Fruit fly (Drosophila melanogaster) whole organism, embryonic: Measurements from ENCODE around the gene mus302.
A peak's percentile ranks its signal among the peaks of the same experiment; 100 is the strongest.

Experiments
- CG10321 ChIP-seq: fragments of 200-800 bp; sonication (Bioruptor generic); IDR thresholded peaks from 2 replicates; pipeline ENCODE4 v1.3.6; 2022; ENCODE audit warnings: missing biosample characterization, missing genetic modification characterization
- CG10366 ChIP-seq: fragments of 200-800 bp; sonication (Bioruptor generic); IDR thresholded peaks from 2 replicates; pipeline ENCODE4 v1.3.6; 2022; ENCODE audit warnings: missing biosample characterization, missing genetic modification characterization
- CG10979 ChIP-seq: fragments of 200-800 bp; sonication (Bioruptor generic); optimal IDR thresholded peaks from 2 replicates; lab custom pipeline; 2018; ENCODE audit warnings: missing biosample characterization, mild to moderate bottlenecking, missing genetic modification characterization, moderate library complexity
- CG11504 ChIP-seq: fragments of 200-800 bp; sonication (Bioruptor generic); optimal IDR thresholded peaks from 3 replicates; lab custom pipeline; 2019; ENCODE audit warnings: missing biosample characterization, mild to moderate bottlenecking, missing genetic modification characterization, moderate library complexity
- CG11560 ChIP-seq: fragments of 200-800 bp; sonication (Bioruptor generic); IDR thresholded peaks from 3 replicates; pipeline ENCODE4 v1.3.6; 2022; ENCODE audit warnings: missing biosample characterization, missing genetic modification characterization
- CG12104 ChIP-seq: fragments of 200-800 bp; sonication (Bioruptor generic); optimal IDR thresholded peaks from 3 replicates; lab custom pipeline; 2016; ENCODE audit warnings: missing biosample characterization, missing genetic modification characterization
- CG12659 ChIP-seq: fragments of 200-800 bp; sonication (Bioruptor generic); optimal IDR thresholded peaks from 3 replicates; lab custom pipeline; 2017; ENCODE audit warnings: mild to moderate bottlenecking, missing biosample characterization, missing genetic modification reagents, missing genetic modification characterization
- CG12769 ChIP-seq: fragments of 200-800 bp; sonication (Bioruptor generic); optimal IDR thresholded peaks from 2 replicates; lab custom pipeline; 2019; ENCODE audit warnings: missing biosample characterization, mild to moderate bottlenecking, missing genetic modification characterization, moderate library complexity
- CG13894 ChIP-seq: fragments of 200-800 bp; sonication (Bioruptor generic); optimal IDR thresholded peaks from 3 replicates; lab custom pipeline; 2018; ENCODE audit warnings: missing biosample characterization, mild to moderate bottlenecking, missing genetic modification characterization, moderate library complexity
- CG14050 ChIP-seq: fragments of 200-800 bp; sonication (Bioruptor generic); IDR thresholded peaks from 3 replicates; pipeline ENCODE4 v1.3.6; 2022; ENCODE audit warnings: missing biosample characterization, missing genetic modification characterization
- CG14860 ChIP-seq: fragments of 200-800 bp; sonication (Bioruptor generic); IDR thresholded peaks from 3 replicates; pipeline ENCODE4 v1.3.6; 2022; ENCODE audit warnings: missing biosample characterization, missing genetic modification characterization; ENCODE audit not compliant: partially characterized antibody
- CG17568 ChIP-seq: fragments of 200-800 bp; sonication (Bioruptor generic); optimal IDR thresholded peaks from 2 replicates; lab custom pipeline; 2018; ENCODE audit warnings: missing biosample characterization, mild to moderate bottlenecking, missing genetic modification characterization, moderate library complexity
- CG2202 ChIP-seq: fragments of 200-800 bp; sonication (Bioruptor generic); optimal IDR thresholded peaks from 2 replicates; lab custom pipeline; 2018; ENCODE audit warnings: missing biosample characterization, mild to moderate bottlenecking, missing genetic modification characterization
- CG3065 ChIP-seq: fragments of 200-800 bp; sonication (Bioruptor generic); optimal IDR thresholded peaks from 2 replicates; lab custom pipeline; 2016; ENCODE audit warnings: missing biosample characterization, missing genetic modification characterization
- CG3407 ChIP-seq: fragments of 200-800 bp; sonication (Bioruptor generic); optimal IDR thresholded peaks from 2 replicates; lab custom pipeline; 2018; ENCODE audit warnings: missing biosample characterization, mild to moderate bottlenecking, missing genetic modification characterization
- CG42726 ChIP-seq: fragments of 200-800 bp; sonication (Bioruptor generic); IDR thresholded peaks from 2 replicates; pipeline ENCODE4 v1.3.6; 2022; ENCODE audit warnings: missing biosample characterization, missing genetic modification characterization; ENCODE audit not compliant: partially characterized antibody
- CG6689 ChIP-seq: fragments of 200-800 bp; sonication (Bioruptor generic); IDR thresholded peaks from 2 replicates; pipeline ENCODE4 v1.3.6; 2022; ENCODE audit warnings: missing biosample characterization, missing genetic modification characterization
- CG7839 ChIP-seq: fragments of 200-800 bp; sonication (Bioruptor generic); optimal IDR thresholded peaks from 3 replicates; lab custom pipeline; 2018; ENCODE audit warnings: missing biosample characterization, mild to moderate bottlenecking, missing genetic modification characterization, moderate library complexity
- CG8924 ChIP-seq: fragments of 200-800 bp; optimal IDR thresholded peaks from 3 replicates; lab custom pipeline; 2019; ENCODE audit warnings: missing biosample characterization, mild to moderate bottlenecking, missing genetic modification characterization, moderate library complexity
- CG9797 ChIP-seq: fragments of 200-800 bp; sonication (Bioruptor generic); optimal IDR thresholded peaks from 3 replicates; lab custom pipeline; 2018; ENCODE audit warnings: missing biosample characterization, mild to moderate bottlenecking, missing genetic modification characterization
- CTCF ChIP-seq: fragments of 200-800 bp; sonication (Bioruptor generic); optimal IDR thresholded peaks from 2 replicates; lab custom pipeline; 2017; ENCODE audit warnings: missing biosample characterization, mild to moderate bottlenecking, missing genetic modification characterization, moderate library complexity
- D ChIP-seq, 2 experiments: fragments of 200-800 bp in 1 of 2; fragments of >200 bp in 1 of 2; sonication (Bioruptor generic) in 1 of 2; optimal IDR thresholded peaks; 2 replicates in 1 of 2; 3 replicates in 1 of 2; lab custom pipeline; 2017; ENCODE audit warnings: mild to moderate bottlenecking in 1 of 2, missing biosample characterization in 1 of 2, missing genetic modification characterization in 1 of 2, missing genetic modification reagents in 1 of 2
- Drgx ChIP-seq: fragments of 200-800 bp; sonication (Bioruptor generic); IDR thresholded peaks from 2 replicates; pipeline ENCODE4 v1.3.6; 2022; ENCODE audit warnings: missing biosample characterization, missing genetic modification characterization
- Fer3 ChIP-seq: fragments of 200-800 bp; sonication (Bioruptor generic); optimal IDR thresholded peaks from 2 replicates; lab custom pipeline; 2018; ENCODE audit warnings: missing biosample characterization, mild to moderate bottlenecking, missing genetic modification characterization, moderate library complexity
- HmgD ChIP-seq: fragments of 200-800 bp; sonication (Bioruptor generic); optimal IDR thresholded peaks from 3 replicates; lab custom pipeline; 2016; ENCODE audit warnings: missing biosample characterization, missing genetic modification characterization
- HmgZ ChIP-seq: fragments of 200-800 bp; sonication (Bioruptor generic); optimal IDR thresholded peaks from 2 replicates; lab custom pipeline; 2018; ENCODE audit warnings: missing biosample characterization, mild to moderate bottlenecking, missing genetic modification characterization
- Hr51 ChIP-seq, 2 experiments: fragments of 200-800 bp; sonication (Bioruptor generic); optimal IDR thresholded peaks; 2 replicates in 1 of 2; 3 replicates in 1 of 2; lab custom pipeline; 2016 to 2018; ENCODE audit warnings: missing biosample characterization in 2 of 2, missing genetic modification characterization in 2 of 2, mild to moderate bottlenecking in 1 of 2, moderate library complexity in 1 of 2
- Hsf ChIP-seq: fragments of 200-800 bp; sonication (Bioruptor generic); optimal IDR thresholded peaks from 3 replicates; lab custom pipeline; 2016; ENCODE audit warnings: missing biosample characterization, missing genetic modification characterization
- Lhr ChIP-seq: fragments of 200-800 bp; sonication (Bioruptor generic); optimal IDR thresholded peaks from 3 replicates; lab custom pipeline; 2017; ENCODE audit warnings: mild to moderate bottlenecking, missing biosample characterization, missing genetic modification reagents, missing genetic modification characterization
- Lpt ChIP-seq: fragments of >200 bp; optimal IDR thresholded peaks from 2 replicates; lab custom pipeline; 2018; ENCODE audit warnings: missing biosample characterization, missing genetic modification characterization
- NC2β ChIP-seq: fragments of 200-800 bp; sonication (Bioruptor generic); optimal IDR thresholded peaks from 2 replicates; lab custom pipeline; 2016; ENCODE audit warnings: missing biosample characterization, missing genetic modification characterization
- NfI ChIP-seq: fragments of 200-800 bp; sonication (Bioruptor generic); optimal IDR thresholded peaks from 3 replicates; lab custom pipeline; 2018; ENCODE audit warnings: missing biosample characterization, mild to moderate bottlenecking, missing genetic modification characterization, moderate library complexity
- Pdp1 ChIP-seq, 2 experiments: fragments of 200-800 bp; sonication (Bioruptor generic); optimal IDR thresholded peaks; 3 replicates each; lab custom pipeline; 2016; ENCODE audit warnings: missing biosample characterization in 2 of 2, missing genetic modification characterization in 2 of 2, mild to moderate bottlenecking in 1 of 2, moderate library complexity in 1 of 2
- Rx ChIP-seq: fragments of 200-800 bp; sonication (Bioruptor generic); IDR thresholded peaks from 2 replicates; pipeline ENCODE4 v1.3.6; 2022; ENCODE audit warnings: missing biosample characterization, missing genetic modification characterization
- Ssrp ChIP-seq: fragments of 200-800 bp; sonication (Bioruptor generic); optimal IDR thresholded peaks from 2 replicates; lab custom pipeline; 2018; ENCODE audit warnings: missing biosample characterization, mild to moderate bottlenecking, missing genetic modification characterization, moderate library complexity
- Xrp1 ChIP-seq: fragments of 200-800 bp; sonication (Bioruptor generic); IDR thresholded peaks from 2 replicates; pipeline ENCODE4 v1.3.6; 2022; ENCODE audit warnings: missing biosample characterization, missing genetic modification characterization
- ab ChIP-seq: fragments of 200-800 bp; sonication (Bioruptor generic); optimal IDR thresholded peaks from 2 replicates; lab custom pipeline; 2016; ENCODE audit warnings: missing biosample characterization, missing genetic modification characterization
- ash1 ChIP-seq: fragments of 200-800 bp; sonication (Bioruptor generic); optimal IDR thresholded peaks from 2 replicates; lab custom pipeline; 2018; ENCODE audit warnings: missing biosample characterization, mild to moderate bottlenecking, missing genetic modification characterization
- crp ChIP-seq, 2 experiments: fragments of 200-800 bp; sonication (Bioruptor generic); optimal IDR thresholded peaks; 2 replicates in 1 of 2; 3 replicates in 1 of 2; lab custom pipeline; 2017; ENCODE audit warnings: missing biosample characterization in 2 of 2, missing genetic modification characterization in 2 of 2, mild to moderate bottlenecking in 1 of 2, moderate library complexity in 1 of 2
- grau ChIP-seq: fragments of 200-800 bp; optimal IDR thresholded peaks from 3 replicates; lab custom pipeline; 2019; ENCODE audit warnings: missing biosample characterization, mild to moderate bottlenecking, missing genetic modification characterization, moderate library complexity
- lilli ChIP-seq: fragments of 200-800 bp; sonication (Bioruptor generic); optimal IDR thresholded peaks from 3 replicates; lab custom pipeline; 2016; ENCODE audit warnings: missing biosample characterization, missing genetic modification characterization
- nerfin-1 ChIP-seq: fragments of 200-800 bp; sonication (Bioruptor generic); optimal IDR thresholded peaks from 3 replicates; lab custom pipeline; 2019; ENCODE audit warnings: missing biosample characterization, mild to moderate bottlenecking, missing genetic modification characterization, moderate library complexity
- pb ChIP-seq: fragments of 200-800 bp; sonication (Bioruptor generic); optimal IDR thresholded peaks from 3 replicates; lab custom pipeline; 2016; ENCODE audit warnings: missing biosample characterization, missing genetic modification characterization
- pfk ChIP-seq: fragments of 200-800 bp; sonication (Bioruptor generic); optimal IDR thresholded peaks from 2 replicates; lab custom pipeline; 2018; ENCODE audit warnings: missing biosample characterization, mild to moderate bottlenecking, missing genetic modification characterization, moderate library complexity
- pho ChIP-seq: fragments of 200-800 bp; sonication (Bioruptor generic); optimal IDR thresholded peaks from 2 replicates; lab custom pipeline; 2016; ENCODE audit warnings: missing biosample characterization, missing genetic modification characterization
- pnt ChIP-seq: fragments of 200-800 bp; sonication (Bioruptor generic); optimal IDR thresholded peaks from 3 replicates; lab custom pipeline; 2016; ENCODE audit warnings: missing biosample characterization, missing genetic modification characterization
- salm ChIP-seq: fragments of 200-800 bp; sonication (Bioruptor generic); optimal IDR thresholded peaks from 2 replicates; lab custom pipeline; 2018; ENCODE audit warnings: missing biosample characterization, mild to moderate bottlenecking, missing genetic modification characterization
- sens ChIP-seq: fragments of 200-800 bp; sonication (Bioruptor generic); peaks from one replicate; lab custom pipeline; 2016; ENCODE audit warnings: missing biosample characterization, missing genetic modification characterization
- stwl ChIP-seq: fragments of 200-800 bp; sonication (Bioruptor generic); optimal IDR thresholded peaks from 3 replicates; lab custom pipeline; 2018; ENCODE audit warnings: missing biosample characterization, mild to moderate bottlenecking, missing genetic modification characterization, moderate library complexity
- zen2 ChIP-seq: fragments of 200-800 bp; sonication (Bioruptor generic); IDR thresholded peaks from 3 replicates; pipeline ENCODE4 v1.3.6; 2022; ENCODE audit warnings: missing biosample characterization, missing genetic modification characterization; ENCODE audit not compliant: partially characterized antibody

mus302 gene

dm6 chr3L:16760274-16760673 is 19.3 kb downstream of the mus302 start (continued):
- TF ChIP-seq stwl (no peak), CG11560 (tag; lab: Robert Waterston, UW) (no peak), CG14860 (GFP tag; lab: Robert Waterston, UW) (no peak), ash1 (GFP tag; lab: Kevin White, UChicago) (no peak), CG10321 (GFP tag; lab: Robert Waterston, UW) (no peak), CG3407 (GFP tag; lab: Kevin White, UChicago) (no peak), zen2 (GFP tag; lab: Robert Waterston, UW) (no peak), Drgx (no peak), CG3065 (no peak), D (optimal IDR thresholded peaks at IDR 0.05; lab: Kevin White, UChicago) (no peak), D (GFP tag; optimal IDR thresholded peaks at IDR 0.05; lab: Kevin White, UChicago) (peak; percentile 42), CG17568 (GFP tag; lab: Kevin White, UChicago) (peak; percentile 23), pnt (GFP tag; lab: Kevin White, UChicago) (peak; percentile 27), HmgD (no peak), NC2β (GFP tag; lab: Kevin White, UChicago) (no peak), Fer3 (tag; lab: Kevin White, UChicago) (peak; percentile 5), lilli (peak; percentile 35), CG8924 (tag; lab: Kevin White, UChicago) (peak; percentile 26), CG6689 (GFP tag; lab: Robert Waterston, UW) (no peak), Pdp1 (GFP tag; optimal IDR thresholded peaks at IDR 0.05; lab: Kevin White, UChicago) (peak in 1 of 2 experiments; percentile 40), CG10979 (tag; lab: Kevin White, UChicago) (peak; percentile 59), Lhr (GFP tag; lab: Kevin White, UChicago) (peak; percentile 4), CG9797 (GFP tag; lab: Kevin White, UChicago) (no peak), HmgZ (tag; lab: Kevin White, UChicago) (no peak), Hsf (GFP tag; lab: Kevin White, UChicago) (peak; percentile 52), pfk (GFP tag; lab: Kevin White, UChicago) (no peak), CG2202 (tag; lab: Kevin White, UChicago) (peak; percentile 33), CG13894 (peak; percentile 13), Hr51 (GFP tag; optimal IDR thresholded peaks at IDR 0.05; lab: Kevin White, UChicago) (peak in 1 of 2 experiments; percentile 11), pb (GFP tag; lab: Kevin White, UChicago) (peak; percentile 14), Xrp1 (GFP tag; lab: Robert Waterston, UW) (peak; percentile 47; the same call in 1 of the 2 replicates), CG42726 (no peak), CG14050 (GFP tag; lab: Robert Waterston, UW) (no peak), salm (tag; lab: Kevin White, UChicago) (no peak), Ssrp (peak; percentile 51), CG11504 (tag; lab: Kevin White, UChicago) (peak; percentile 61), CG7839 (tag; lab: Kevin White, UChicago) (peak; percentile 52), CTCF (GFP tag; lab: Kevin White, UChicago) (no peak), ab (no peak), pho (GFP tag; lab: Kevin White, UChicago) (no peak), crp (GFP tag; optimal IDR thresholded peaks at IDR 0.05; lab: Kevin White, UChicago) (no peak), sens (GFP tag; lab: Kevin White, UChicago) (peak; percentile 92), Lpt (no peak), Rx (GFP tag; lab: Robert Waterston, UW) (no peak), nerfin-1 (tag; lab: Kevin White, UChicago) (peak; percentile 1), NfI (peak; percentile 28), CG12769 (tag; lab: Kevin White, UChicago) (peak; percentile 44), CG12659 (GFP tag; lab: Kevin White, UChicago) (peak; percentile 0), CG12104 (GFP tag; lab: Kevin White, UChicago) (no peak), CG10366 (peak; percentile 16; the same call in 1 of the 2 replicates), grau (tag; lab: Kevin White, UChicago) (peak; percentile 44)
